Fruit fly (Drosophila melanogaster): Measurements from ENCODE around the gene a6.

dm6 chrX:1643640-1644039 lies 52.0 kb downstream of the a6 start:
- no peak for TF ChIP-seq CG34367 (tag; optimal IDR thresholded peaks at IDR 0.05)
- TF ChIP-seq Pif1A (GFP tag; optimal IDR thresholded peaks at IDR 0.05) = no peak
- no peak for TF ChIP-seq CG32121 (GFP tag; IDR thresholded peaks at IDR 0.05)
- TF ChIP-seq Ets98B (GFP tag; IDR thresholded peaks at IDR 0.05) = no peak
- TF ChIP-seq CG9948 (tag; optimal IDR thresholded peaks at IDR 0.05) = no peak
- TF ChIP-seq CG15710 (tag; optimal IDR thresholded peaks at IDR 0.05) = no peak
- TF ChIP-seq EcR (GFP tag; optimal IDR thresholded peaks at IDR 0.05) = no peak
- TF ChIP-seq CG8301 (tag; optimal IDR thresholded peaks at IDR 0.05) = no peak
- TF ChIP-seq D1 (tag; optimal IDR thresholded peaks at IDR 0.05) = no peak
- no peak for TF ChIP-seq CG8159 (tag; optimal IDR thresholded peaks at IDR 0.05)

Data from whole organism, pupa.